Fruit fly (Drosophila melanogaster) S2 (cell line): ENCODE measurements around the gene Eig71Eb.

Experiments used
- CG8478 ChIP-seq: fragments of >200 bp; optimal IDR thresholded peaks from 2 replicates; lab custom pipeline; 2018
- CTCF ChIP-seq, 2 experiments: fragments of >200 bp; optimal IDR thresholded peaks; 2 replicates each; lab custom pipeline; 2018

Gene Eig71Eb

DNA sequence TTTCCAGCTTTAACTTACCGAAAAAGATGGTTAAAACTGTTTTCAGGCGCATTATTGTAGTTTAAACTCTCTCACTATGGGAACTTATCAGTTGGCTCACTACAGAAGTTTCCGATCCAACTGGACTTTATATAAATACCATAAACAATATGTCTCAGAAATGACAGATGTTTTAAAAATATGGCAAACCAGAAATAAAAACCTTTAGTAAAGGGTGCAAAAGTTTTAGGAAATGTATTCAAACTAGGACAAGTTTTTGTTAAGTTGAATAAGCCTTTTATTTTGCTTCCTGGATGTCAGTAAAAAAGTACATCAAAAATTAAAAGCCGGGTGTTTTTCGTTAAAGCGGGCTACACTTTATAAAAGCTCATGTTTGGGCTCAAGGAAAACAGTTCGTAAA, at the start of gene Eig71Eb, which contains the start of gene Eig71Ea:
Gene Eig71Eb (plus strand): TSS at position 376 of the 400 bp plus-strand sequence.
Gene Eig71Ea (minus strand): TSS at position 101 of the 400 bp plus-strand sequence.
- TF ChIP-seq CTCF (optimal IDR thresholded peaks at IDR 0.05; lab: Kevin White, UChicago) (no peak), CG8478 (lab: Kevin White, UChicago) (no peak)

DNA sequence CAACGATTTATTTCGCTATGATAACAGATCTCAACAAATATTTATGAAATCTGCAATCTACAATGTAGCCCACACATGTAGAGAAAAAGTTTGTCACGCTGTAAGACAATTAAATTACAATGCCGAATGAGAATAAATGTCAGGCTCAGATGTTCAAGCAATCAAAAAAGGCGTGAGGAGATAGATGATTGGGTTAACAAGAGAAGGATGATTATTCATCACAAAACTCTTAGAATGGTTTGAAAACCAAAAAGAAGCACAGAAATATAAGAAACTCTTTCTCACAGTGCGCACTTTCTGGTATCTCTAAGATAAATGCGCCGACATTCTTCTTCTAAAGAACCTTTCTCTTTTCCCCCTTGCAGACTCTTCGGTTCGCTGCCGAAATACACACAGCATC, 49.7 kb upstream of the Eig71Eb start:
- TF ChIP-seq CG8478 (lab: Kevin White, UChicago): no peak
- TF ChIP-seq CTCF (optimal IDR thresholded peaks at IDR 0.05; lab: Kevin White, UChicago): no peak

DNA sequence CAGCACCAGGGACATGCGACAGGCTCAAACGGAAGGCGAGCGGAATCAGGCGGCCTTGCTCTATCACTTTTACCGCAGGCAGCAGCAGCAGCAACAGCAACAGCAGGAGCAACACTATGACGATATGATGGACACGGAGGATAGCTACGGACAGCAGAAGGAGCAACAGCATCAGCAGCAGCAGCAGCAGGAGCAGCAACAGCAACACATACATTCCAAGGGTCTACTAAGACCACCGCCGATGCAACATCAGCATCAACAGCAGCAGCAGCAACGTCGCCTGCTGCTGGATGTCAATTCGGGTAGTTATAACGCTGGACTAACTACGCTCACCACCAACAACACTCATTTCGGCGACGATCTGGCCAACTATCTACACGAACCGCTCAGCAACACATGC, 44.8 kb upstream of the Eig71Eb start:
- TF ChIP-seq CG8478 (lab: Kevin White, UChicago) (no peak), CTCF (optimal IDR thresholded peaks at IDR 0.05; lab: Kevin White, UChicago) (no peak)

DNA sequence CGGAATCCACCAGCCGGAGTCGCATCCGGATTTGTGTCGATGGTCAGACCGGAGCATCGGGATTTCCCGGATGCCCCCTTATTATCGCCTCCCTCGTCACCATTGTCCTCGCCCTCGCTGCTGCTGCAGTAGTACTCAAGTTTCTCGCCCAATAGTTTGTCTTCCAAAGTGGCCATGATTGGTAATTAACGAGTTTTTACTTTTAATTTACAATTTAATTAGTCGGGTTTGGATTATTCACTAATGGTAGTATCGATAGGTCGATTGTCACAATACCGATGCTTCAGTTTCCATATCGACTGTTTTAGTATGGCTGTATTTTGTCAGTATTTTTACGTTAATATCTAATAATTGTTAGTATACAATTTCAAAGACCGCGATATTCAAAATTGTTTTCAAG, 39.6 kb upstream of the Eig71Eb start, which contains the start of gene CG7650:
Gene CG7650 (minus strand): TSS at position 278 of the 400 bp plus-strand sequence.
- no peak for TF ChIP-seq CTCF (optimal IDR thresholded peaks at IDR 0.05; lab: Kevin White, UChicago)
- TF ChIP-seq CG8478 (lab: Kevin White, UChicago): no peak

DNA sequence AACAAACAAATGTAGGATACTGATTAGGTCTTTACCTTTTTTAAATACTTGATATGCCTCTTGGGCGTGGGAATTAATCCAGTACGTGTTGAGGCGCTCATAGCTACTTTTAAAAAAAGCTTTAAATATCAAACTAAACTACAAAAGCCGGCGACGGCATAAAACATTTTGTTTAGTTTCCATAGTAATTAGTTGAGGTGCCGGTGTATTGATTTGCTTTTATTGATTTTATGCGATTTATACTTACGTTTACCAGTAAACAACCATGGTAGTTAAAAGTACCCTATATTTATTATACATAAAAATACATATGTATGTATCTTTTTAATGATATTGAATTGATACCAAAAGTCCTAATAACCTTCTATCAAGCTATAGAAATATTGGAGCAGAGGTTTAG, 37.0 kb upstream of the Eig71Eb start, which contains the start of gene CG13449:
Gene CG13449 (minus strand): TSS at position 101 of the 400 bp plus-strand sequence.
- no peak for TF ChIP-seq CTCF (optimal IDR thresholded peaks at IDR 0.05; lab: Kevin White, UChicago)
- TF ChIP-seq CG8478 (lab: Kevin White, UChicago): no peak

DNA sequence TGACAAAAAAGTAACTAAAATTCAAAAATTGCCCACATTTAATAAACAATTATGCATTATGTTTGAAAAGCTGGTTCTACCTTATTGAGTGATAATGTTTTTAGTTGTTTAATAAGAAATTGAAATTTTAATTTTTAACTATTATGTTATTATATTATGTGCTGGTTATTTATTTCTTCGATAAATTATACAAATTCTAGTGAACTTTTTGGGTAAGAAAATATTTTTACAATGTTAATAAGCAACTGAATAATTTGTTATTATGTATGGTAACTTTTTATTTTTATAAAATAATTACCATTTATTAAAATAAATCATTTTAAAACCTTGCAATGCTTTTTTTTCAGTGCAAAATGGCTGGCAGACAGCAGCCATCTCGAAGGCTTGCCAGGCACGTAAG, 33.2 kb upstream of the Eig71Eb start:
- no peak for TF ChIP-seq CTCF (optimal IDR thresholded peaks at IDR 0.05; lab: Kevin White, UChicago)
- no peak for TF ChIP-seq CG8478 (lab: Kevin White, UChicago)

DNA sequence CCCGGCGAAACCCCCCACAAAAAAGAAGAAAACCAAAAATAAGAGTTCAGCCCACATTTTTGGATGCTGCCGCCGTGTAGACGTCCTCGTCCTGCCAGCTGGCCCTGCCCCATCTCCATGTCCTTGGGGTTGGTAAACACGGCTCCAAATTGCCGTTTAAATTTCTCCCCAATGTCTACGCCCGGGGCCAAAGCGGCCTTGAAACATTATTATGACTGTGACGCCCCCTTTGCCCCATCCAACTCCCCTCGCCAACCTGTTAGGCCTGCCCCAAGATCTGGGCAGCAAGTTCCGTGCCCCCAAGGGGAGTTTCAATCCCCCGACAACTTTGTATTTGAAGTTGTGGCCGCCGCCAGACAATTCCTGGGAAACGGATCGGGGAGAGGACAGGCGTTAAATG, 32.8 kb upstream of the Eig71Eb start:
- no peak for TF ChIP-seq CG8478 (lab: Kevin White, UChicago)
- no peak for TF ChIP-seq CTCF (optimal IDR thresholded peaks at IDR 0.05; lab: Kevin White, UChicago)

DNA sequence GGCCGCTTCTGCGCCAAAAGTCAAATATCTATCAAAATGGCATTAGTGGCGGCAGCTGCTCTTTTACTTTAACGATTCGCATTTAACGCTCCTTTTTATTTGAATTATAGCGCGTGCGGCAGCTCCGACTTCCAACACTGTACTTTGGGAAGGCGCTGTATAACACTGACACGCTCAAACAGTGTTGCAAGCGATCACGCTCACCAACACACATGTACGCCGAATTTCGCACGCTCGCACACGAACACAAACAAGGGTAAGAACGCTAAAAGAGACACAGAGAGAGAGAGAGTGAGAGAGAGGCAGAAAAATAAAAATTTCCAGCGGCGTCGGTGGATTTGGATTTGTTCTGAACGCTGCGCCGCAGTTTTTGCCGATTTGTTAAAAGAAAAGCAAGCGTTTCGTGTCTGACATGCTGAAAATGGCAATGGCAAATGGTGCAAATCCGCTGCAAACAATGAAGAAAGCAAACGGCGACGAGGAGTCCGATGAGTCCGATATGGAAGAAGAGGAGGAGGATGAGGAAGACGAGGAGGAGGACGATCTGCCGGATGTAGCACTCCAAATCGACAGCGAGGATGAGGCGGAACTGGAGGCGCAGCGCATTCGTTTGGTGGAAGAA, 30.0 kb upstream of the Eig71Eb start, which contains the start of gene Phs:
Gene Phs (plus strand): TSS at position 276 of the 622 bp plus-strand sequence.
- peak in 1 of 2 experiments; percentile 11 for TF ChIP-seq CTCF (optimal IDR thresholded peaks at IDR 0.05; lab: Kevin White, UChicago)
- TF ChIP-seq CG8478 (lab: Kevin White, UChicago): no peak

DNA sequence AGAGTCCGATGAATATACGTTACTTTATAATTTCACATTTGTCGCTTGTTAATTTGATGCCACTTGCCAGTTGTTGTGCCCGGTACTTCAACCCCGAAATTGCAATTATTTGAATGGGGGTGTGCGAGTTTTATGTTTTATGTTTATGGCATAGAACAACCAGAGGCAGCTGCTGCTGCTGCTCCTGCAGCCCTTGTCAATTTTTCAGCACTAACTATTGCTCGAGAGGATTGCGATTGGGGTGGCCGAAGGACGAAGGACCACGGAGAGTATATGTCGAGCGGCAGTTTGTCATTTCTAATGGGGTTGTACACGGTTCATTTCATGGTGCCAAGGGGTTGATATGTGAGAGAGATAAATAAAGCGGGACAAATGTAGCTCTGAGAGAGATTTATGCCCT, 25.6 kb upstream of the Eig71Eb start:
- TF ChIP-seq CTCF (optimal IDR thresholded peaks at IDR 0.05; lab: Kevin White, UChicago) (no peak), CG8478 (lab: Kevin White, UChicago) (no peak)

DNA sequence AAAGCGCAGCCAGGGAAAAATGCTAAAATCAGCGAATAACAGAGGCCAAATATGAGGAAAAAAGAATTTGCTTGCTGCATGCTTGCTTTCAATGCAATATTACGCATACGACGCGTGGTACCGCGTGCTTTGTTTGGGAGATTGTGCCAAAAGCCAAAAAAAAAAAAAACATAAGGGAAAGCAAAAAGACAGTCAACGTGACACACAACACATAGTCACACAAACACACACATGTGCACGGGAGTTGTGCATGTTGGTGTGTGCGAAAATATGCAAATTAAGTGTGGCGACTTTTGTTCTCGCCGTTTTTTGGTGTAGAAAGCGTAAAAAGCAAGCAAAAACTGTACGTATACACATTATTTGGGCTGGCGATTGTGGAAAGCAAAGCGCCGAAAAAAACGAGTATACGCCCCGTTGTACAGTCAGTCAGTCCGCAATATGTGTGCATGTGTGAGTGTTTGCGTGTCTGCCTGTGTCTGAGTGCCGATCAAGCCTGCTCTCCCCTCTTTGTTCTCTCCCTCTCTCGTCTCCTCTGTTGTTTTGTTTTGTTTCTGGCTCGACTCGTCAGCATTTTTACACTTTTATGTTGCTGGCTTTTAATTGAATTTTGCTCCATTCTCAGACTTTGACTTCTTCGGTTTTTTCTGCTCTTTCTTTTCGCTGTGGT, 24.7 kb upstream of the Eig71Eb start:
- no peak for TF ChIP-seq CTCF (optimal IDR thresholded peaks at IDR 0.05; lab: Kevin White, UChicago)
- TF ChIP-seq CG8478 (lab: Kevin White, UChicago): no peak

DNA sequence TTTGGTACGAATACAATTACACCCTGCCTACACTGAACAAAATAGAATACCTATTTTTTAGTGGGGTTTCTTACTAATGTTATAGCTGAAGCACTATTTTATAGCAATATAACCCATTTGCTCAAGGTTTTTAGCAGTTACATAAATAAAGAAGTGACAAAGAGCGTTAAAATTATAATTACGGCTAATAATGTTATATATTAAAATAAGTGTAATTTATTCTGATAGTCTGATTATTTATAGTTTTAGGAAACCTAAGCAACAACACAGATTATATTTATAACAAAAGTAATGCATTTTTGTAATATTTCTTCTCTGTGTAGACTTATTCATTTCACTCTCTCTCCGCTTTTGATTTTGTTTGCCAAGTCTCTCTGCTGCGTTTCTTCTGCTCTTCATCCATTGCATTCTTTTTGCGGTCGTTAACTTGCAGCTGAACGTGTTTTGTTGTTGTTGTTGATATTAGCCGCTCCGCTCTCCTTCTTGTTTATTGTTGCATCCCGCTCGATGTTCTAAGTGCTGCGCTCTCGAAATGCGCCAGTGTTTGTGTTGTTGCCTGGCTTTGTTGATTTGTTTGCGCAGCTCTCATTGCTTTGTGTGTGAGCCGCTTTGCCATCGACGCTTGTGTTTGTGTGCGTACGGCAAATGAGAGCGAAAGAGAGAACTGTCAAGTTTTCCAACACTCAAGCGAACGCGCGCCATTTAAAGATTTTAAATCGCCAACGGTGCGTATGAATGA, 23.9 kb upstream of the Eig71Eb start:
- TF ChIP-seq CG8478 (lab: Kevin White, UChicago) (no peak), CTCF (optimal IDR thresholded peaks at IDR 0.05; lab: Kevin White, UChicago) (no peak)

DNA sequence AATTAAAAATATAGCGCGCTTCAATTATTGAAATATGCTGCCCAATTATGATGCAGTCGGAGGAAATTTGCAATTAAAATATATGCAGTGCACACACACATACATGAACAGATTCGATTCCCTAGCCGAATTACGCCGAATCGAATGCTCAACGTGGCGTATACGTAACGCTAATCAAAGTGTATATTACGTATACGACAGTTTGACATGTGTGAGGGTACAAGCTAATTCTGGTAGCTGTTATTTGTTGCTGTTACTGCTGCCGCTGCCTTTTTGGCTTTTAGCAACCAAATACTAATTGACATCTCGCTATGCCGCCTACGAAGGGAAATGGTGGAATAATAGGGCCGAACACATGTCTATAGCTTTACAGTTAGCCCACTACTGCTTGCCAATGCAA, 22.4 kb upstream of the Eig71Eb start:
- TF ChIP-seq CTCF (optimal IDR thresholded peaks at IDR 0.05; lab: Kevin White, UChicago) (no peak), CG8478 (lab: Kevin White, UChicago) (no peak)

DNA sequence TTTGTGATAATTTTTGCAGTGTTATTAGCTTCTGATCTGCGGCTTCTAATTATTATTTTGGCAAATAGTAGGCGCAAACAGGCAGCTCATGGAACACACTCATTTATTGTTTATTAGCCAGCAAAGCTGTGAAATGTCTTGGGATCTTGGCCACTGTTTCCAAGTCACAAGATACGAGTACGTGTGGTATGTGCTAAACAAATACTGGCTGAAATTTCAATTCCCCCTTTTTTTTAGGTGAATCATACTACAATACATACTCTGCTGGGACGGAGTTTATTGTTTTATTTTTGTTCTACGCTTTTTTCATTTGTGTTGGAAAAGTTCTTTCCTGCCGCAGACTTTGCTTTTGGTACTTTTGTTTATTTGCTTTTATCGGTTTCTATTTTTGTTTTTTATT, 18.7 kb upstream of the Eig71Eb start:
- no peak for TF ChIP-seq CTCF (optimal IDR thresholded peaks at IDR 0.05; lab: Kevin White, UChicago)
- no peak for TF ChIP-seq CG8478 (lab: Kevin White, UChicago)

DNA sequence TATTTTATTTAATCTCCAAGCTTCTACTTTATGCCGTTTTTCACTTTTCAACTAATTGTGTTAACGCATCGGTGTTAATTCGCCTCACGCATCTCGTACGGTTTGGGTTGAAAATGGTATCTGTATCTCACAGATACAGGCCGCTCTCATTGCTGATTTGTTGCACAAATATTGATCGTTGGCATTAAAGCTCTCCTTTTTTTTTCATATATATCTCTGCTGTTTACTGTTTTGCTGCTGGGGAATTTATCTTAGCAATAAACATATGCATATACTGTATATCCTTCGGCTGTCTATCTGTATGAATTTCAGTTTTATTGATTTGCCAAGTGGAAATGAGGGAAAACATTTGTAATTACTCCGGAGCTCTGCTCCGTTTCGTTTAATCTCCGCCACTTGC, 17.1 kb upstream of the Eig71Eb start:
- TF ChIP-seq CTCF (optimal IDR thresholded peaks at IDR 0.05; lab: Kevin White, UChicago): no peak
